Fruit fly (Drosophila melanogaster) whole organism, prepupa: ENCODE results near the gene CG31872.

Source experiments
- CG11294 ChIP-seq: fragments of 200-800 bp; sonication (Bioruptor generic); IDR thresholded peaks from 2 replicates; pipeline ENCODE4 v1.3.6; 2022; ENCODE audit warnings: missing biosample characterization, missing genetic modification characterization
- CG1621 ChIP-seq: fragments of 200-800 bp; sonication (Bioruptor generic); optimal IDR thresholded peaks from 3 replicates; lab custom pipeline; 2018; ENCODE audit warnings: missing biosample characterization, mild to moderate bottlenecking, missing genetic modification characterization
- CG16779 ChIP-seq: fragments of 200-800 bp; sonication (Bioruptor generic); optimal IDR thresholded peaks from 3 replicates; lab custom pipeline; 2017; ENCODE audit warnings: missing biosample characterization, mild to moderate bottlenecking, missing genetic modification characterization
- CG31627 ChIP-seq: fragments of 200-800 bp; sonication (Bioruptor generic); optimal IDR thresholded peaks from 3 replicates; lab custom pipeline; 2016; ENCODE audit warnings: missing biosample characterization, missing genetic modification characterization
- CG34406 ChIP-seq: fragments of 200-800 bp; sonication (Bioruptor generic); optimal IDR thresholded peaks from 3 replicates; lab custom pipeline; 2016; ENCODE audit warnings: missing biosample characterization, missing genetic modification characterization
- CG6163 ChIP-seq: fragments of 200-800 bp; sonication (Bioruptor generic); IDR thresholded peaks from 3 replicates; pipeline ENCODE4 v1.3.6; 2022; ENCODE audit warnings: missing biosample characterization, missing genetic modification characterization
- CG6276 ChIP-seq: fragments of 200-800 bp; sonication (Bioruptor generic); optimal IDR thresholded peaks from 2 replicates; lab custom pipeline; 2017; ENCODE audit warnings: missing biosample characterization, mild to moderate bottlenecking, missing genetic modification characterization
- CG8319 ChIP-seq: fragments of 200-800 bp; sonication (Bioruptor generic); optimal IDR thresholded peaks from 3 replicates; lab custom pipeline; 2016; ENCODE audit warnings: missing biosample characterization, missing genetic modification characterization
- CG8632 ChIP-seq: fragments of 200-800 bp; sonication (Bioruptor generic); optimal IDR thresholded peaks from 3 replicates; lab custom pipeline; 2016; ENCODE audit warnings: missing biosample characterization, missing genetic modification characterization
- Eip78C ChIP-seq: fragments of 200-800 bp; sonication (Bioruptor generic); peaks from one replicate; lab custom pipeline; 2016; ENCODE audit warnings: missing biosample characterization, missing genetic modification characterization
- Ets21C ChIP-seq: fragments of 200-800 bp; sonication (Bioruptor generic); optimal IDR thresholded peaks from 3 replicates; lab custom pipeline; 2016; ENCODE audit warnings: missing biosample characterization, missing genetic modification characterization
- Ets96B ChIP-seq: fragments of 200-800 bp; optimal IDR thresholded peaks from 2 replicates; lab custom pipeline; 2019; ENCODE audit warnings: missing biosample characterization, mild to moderate bottlenecking, missing genetic modification characterization, moderate library complexity
- Lpt ChIP-seq: fragments of 200-800 bp; sonication (Bioruptor generic); optimal IDR thresholded peaks from 3 replicates; lab custom pipeline; 2016; ENCODE audit warnings: missing biosample characterization, missing genetic modification characterization
- Met ChIP-seq: fragments of 200-800 bp; sonication (Bioruptor generic); optimal IDR thresholded peaks from 3 replicates; lab custom pipeline; 2016; ENCODE audit warnings: missing biosample characterization, missing genetic modification characterization
- Smox ChIP-seq: fragments of 200-800 bp; sonication (Bioruptor generic); optimal IDR thresholded peaks from 3 replicates; lab custom pipeline; 2016; ENCODE audit warnings: missing biosample characterization, missing genetic modification characterization
- Sox15 ChIP-seq: fragments of 200-800 bp; sonication (Bioruptor generic); optimal IDR thresholded peaks from 3 replicates; lab custom pipeline; 2016; ENCODE audit warnings: missing biosample characterization, missing genetic modification characterization
- acj6 ChIP-seq: fragments of 200-800 bp; sonication (Bioruptor generic); optimal IDR thresholded peaks from 3 replicates; lab custom pipeline; 2016; ENCODE audit warnings: missing biosample characterization, missing genetic modification characterization
- dsx ChIP-seq: fragments of 200-800 bp; optimal IDR thresholded peaks from 3 replicates; lab custom pipeline; 2019; ENCODE audit warnings: missing biosample characterization, mild to moderate bottlenecking, missing genetic modification characterization, moderate library complexity; ENCODE audit not compliant: poor library complexity, severe bottlenecking
- fd85E ChIP-seq: fragments of 200-800 bp; sonication (Bioruptor generic); optimal IDR thresholded peaks from 3 replicates; lab custom pipeline; 2016; ENCODE audit warnings: missing biosample characterization, missing genetic modification characterization
- net ChIP-seq: fragments of 200-800 bp; sonication (Bioruptor generic); optimal IDR thresholded peaks from 3 replicates; lab custom pipeline; 2016; ENCODE audit warnings: missing biosample characterization, missing genetic modification characterization
- spab ChIP-seq: fragments of 200-800 bp; sonication (Bioruptor generic); optimal IDR thresholded peaks from 2 replicates; lab custom pipeline; 2017; ENCODE audit warnings: missing biosample characterization, mild to moderate bottlenecking, missing genetic modification characterization, missing genetic modification reagents
- ss ChIP-seq, 2 experiments: fragments of 200-800 bp; sonication (Bioruptor generic); optimal IDR thresholded peaks; 2 replicates in 1 of 2; 3 replicates in 1 of 2; lab custom pipeline; 2017 to 2018; ENCODE audit warnings: mild to moderate bottlenecking in 2 of 2, missing biosample characterization in 2 of 2, missing genetic modification characterization in 2 of 2, moderate library complexity in 1 of 2
- vri ChIP-seq: fragments of 200-800 bp; sonication (Bioruptor generic); optimal IDR thresholded peaks from 3 replicates; lab custom pipeline; 2016; ENCODE audit warnings: missing biosample characterization, mild to moderate bottlenecking, missing genetic modification characterization

Gene CG31872

dm6 chr2L:10687009-10687793 lies 47.5 kb downstream of the CG31872 start, which contains the start of gene CG7296:
Gene CG7296 (minus strand): TSS chr2L:10687066.
- TF ChIP-seq CG31627: no peak
- TF ChIP-seq acj6: no peak
- peak; percentile 10 for TF ChIP-seq Eip78C (GFP tag; lab: Kevin White, UChicago)
- no peak for TF ChIP-seq Ets96B
- peak; percentile 33 for TF ChIP-seq CG1621 (tag; lab: Kevin White, UChicago)
- TF ChIP-seq net (GFP tag; lab: Kevin White, UChicago): no peak
- no peak for TF ChIP-seq ss (GFP tag; optimal IDR thresholded peaks at IDR 0.05; lab: Kevin White, UChicago)

- no peak for TF ChIP-seq net (GFP tag; lab: Kevin White, UChicago)
- TF ChIP-seq CG34406 (GFP tag; lab: Kevin White, UChicago): no peak
- TF ChIP-seq CG31627: no peak
These were observed 48.1 kb downstream of the CG31872 start for dm6 chr2L:10687794-10688185.

dm6 chr2L:10688764-10689163 lies 49.0 kb downstream of the CG31872 start:
- TF ChIP-seq CG16779 (tag; lab: Kevin White, UChicago) (no peak), CG8632 (no peak), Met (GFP tag; lab: Kevin White, UChicago) (no peak), vri (GFP tag; lab: Kevin White, UChicago) (no peak)
- TF ChIP-seq, all 60 proteins: peak for 0

- TF ChIP-seq fd85E: no peak
- TF ChIP-seq dsx (GFP tag; lab: Kevin White, UChicago): no peak
- TF ChIP-seq Sox15 (GFP tag; lab: Kevin White, UChicago): no peak
- TF ChIP-seq CG6276: no peak
- TF ChIP-seq CG6163 (GFP tag; lab: Robert Waterston, UW): no peak
- no peak for TF ChIP-seq Lpt
- no peak for TF ChIP-seq Ets21C (GFP tag; lab: Kevin White, UChicago)
- TF ChIP-seq CG8319 (GFP tag; lab: Kevin White, UChicago): no peak
- no peak for TF ChIP-seq spab (GFP tag; lab: Kevin White, UChicago)
- no peak for TF ChIP-seq CG11294 (GFP tag; lab: Robert Waterston, UW)
- TF ChIP-seq Smox (GFP tag; lab: Kevin White, UChicago): no peak
These were observed 49.7 kb downstream of the CG31872 start, which contains the start of gene CG7294 for dm6 chr2L:10689221-10690034. Gene CG7294 (minus strand): TSS chr2L:10689271.

- TF ChIP-seq CG11294 (GFP tag; lab: Robert Waterston, UW): no peak
These were observed 53.3 kb downstream of the CG31872 start for dm6 chr2L:10693018-10693417.
